Worm (Caenorhabditis elegans) whole organism, midembryonic: Measurements from ENCODE around the gene str-23.

Experiments used
- T22C8.4 ChIP-seq: fragments of 200-800 bp; sonication (Bioruptor generic); IDR thresholded peaks from 2 replicates; pipeline ENCODE4 v1.3.6; 2022; ENCODE audit warnings: missing genetic modification characterization, missing compliant biosample characterization
- cog-1 ChIP-seq: sonication (generic microtip); optimal IDR thresholded peaks from 2 replicates; lab custom pipeline; 2016; ENCODE audit warnings: missing genetic modification characterization, missing compliant biosample characterization
- flt-1 ChIP-seq: fragments of 200-800 bp; sonication (Bioruptor generic); IDR thresholded peaks from 2 replicates; pipeline ENCODE4 v1.3.6; 2022; ENCODE audit warnings: missing genetic modification characterization, missing compliant biosample characterization
- klf-2 ChIP-seq: fragments of 200-800 bp; sonication (Bioruptor generic); conservative IDR thresholded peaks from 2 replicates; pipeline ENCODE4 v1.3.6; 2022; ENCODE audit warnings: missing genetic modification reagents, missing genetic modification characterization, missing compliant biosample characterization
- med-1 ChIP-seq: sonication (generic microtip); optimal IDR thresholded peaks from 2 replicates; lab custom pipeline; 2017; ENCODE audit warnings: missing genetic modification characterization, mild to moderate bottlenecking, missing compliant biosample characterization, antibody characterized with exemption, missing genetic modification reagents; ENCODE audit not compliant: insufficient read depth
- ref-1 ChIP-seq: fragments of 200-800 bp; sonication (Bioruptor generic); conservative IDR thresholded peaks from 2 replicates; pipeline ENCODE4 v1.3.6; 2022; ENCODE audit warnings: missing genetic modification reagents, missing genetic modification characterization, missing compliant biosample characterization
- tab-1 ChIP-seq: fragments of 200-800 bp; sonication (Bioruptor generic); IDR thresholded peaks from 2 replicates; pipeline ENCODE4 v1.3.6; 2022; ENCODE audit warnings: missing genetic modification characterization, missing compliant biosample characterization
- ztf-23 ChIP-seq: fragments of 200-800 bp; sonication (Bioruptor generic); IDR thresholded peaks from 2 replicates; pipeline ENCODE4 v1.3.6; 2022; ENCODE audit warnings: missing genetic modification reagents, missing genetic modification characterization, missing compliant biosample characterization
- ztf-29 ChIP-seq: fragments of 200-800 bp; sonication (Bioruptor generic); IDR thresholded peaks from 2 replicates; pipeline ENCODE4 v1.3.6; 2022; ENCODE audit warnings: missing genetic modification reagents, missing genetic modification characterization, missing compliant biosample characterization

- no peak for TF ChIP-seq ref-1
- no peak for TF ChIP-seq flt-1 (GFP tag; lab: Robert Waterston, UW)
- TF ChIP-seq ztf-23 (GFP tag; lab: Robert Waterston, UW): no peak
- no peak for TF ChIP-seq klf-2 (GFP tag; lab: Robert Waterston, UW)
- TF ChIP-seq cog-1 (tag; lab: Kevin White, UChicago): no peak
- no peak for TF ChIP-seq T22C8.4
- TF ChIP-seq med-1 (GFP tag; lab: Kevin White, UChicago): no peak
- no peak for TF ChIP-seq tab-1 (GFP tag; lab: Robert Waterston, UW)
- no peak for TF ChIP-seq ztf-29 (GFP tag; lab: Robert Waterston, UW)
Measured at ce11 chrV:15658262-15659060, 13.8 kb downstream of the str-23 start.
